Worm (Caenorhabditis elegans) whole organism, L4 larva: ENCODE measurements around the gene mocs-1.

Source experiments
- ceh-28 ChIP-seq: fragments of 150-350 bp; optimal IDR thresholded peaks from 2 replicates; lab custom pipeline; 2014; ENCODE audit warnings: missing biosample characterization, missing genetic modification reagents, missing genetic modification characterization
- tra-1 ChIP-seq: fragments of 200-800 bp; sonication (Bioruptor generic); IDR thresholded peaks from 2 replicates; pipeline ENCODE4 v1.3.6; 2022; ENCODE audit warnings: missing genetic modification reagents, missing genetic modification characterization, missing compliant biosample characterization

The mocs-1 gene

ce11 chrX:15385807-15386349, 54.7 kb downstream of the mocs-1 start (continued):
- 0 out of 2 replicates have a peak, but pooled peaks have one; percentile 30 for TF ChIP-seq tra-1 (GFP tag; lab: Robert Waterston, UW)
- no peak for TF ChIP-seq ceh-28
